Worm (Caenorhabditis elegans) whole organism, early embryonic: ENCODE data around the gene F58E6.6.

Experiments used
- B0310.2 ChIP-seq: sonication (generic microtip); optimal IDR thresholded peaks from 2 replicates; lab custom pipeline; 2016; ENCODE audit warnings: mild to moderate bottlenecking, missing genetic modification characterization, missing compliant biosample characterization
- F13C5.2 ChIP-seq: sonication (generic microtip); optimal IDR thresholded peaks from 2 replicates; lab custom pipeline; 2017; ENCODE audit warnings: mild to moderate bottlenecking, missing genetic modification characterization, inconsistent platforms, missing compliant biosample characterization
- ama-1 ChIP-seq: fragments of 150-350 bp; optimal IDR thresholded peaks from 2 replicates; lab custom pipeline; 2014
- ceh-13 ChIP-seq: fragments of 200-800 bp; sonication (Bioruptor generic); optimal IDR thresholded peaks from 2 replicates; lab custom pipeline; 2018; ENCODE audit warnings: mild to moderate bottlenecking, missing genetic modification characterization, missing compliant biosample characterization
- ceh-36 ChIP-seq: sonication (generic microtip); optimal IDR thresholded peaks from 2 replicates; lab custom pipeline; 2016; ENCODE audit warnings: missing genetic modification characterization, inconsistent platforms, missing compliant biosample characterization
- ets-7 ChIP-seq: sonication (generic microtip); optimal IDR thresholded peaks from 2 replicates; lab custom pipeline; 2016; ENCODE audit warnings: missing genotype, missing genetic modification characterization, missing compliant biosample characterization
- flt-1 ChIP-seq: fragments of 200-800 bp; sonication (Bioruptor generic); IDR thresholded peaks from 2 replicates; pipeline ENCODE4 v1.3.6; 2022; ENCODE audit warnings: missing genetic modification characterization, missing compliant biosample characterization
- hmbx-1 ChIP-seq: sonication (generic microtip); optimal IDR thresholded peaks from 2 replicates; lab custom pipeline; 2016; ENCODE audit warnings: mild to moderate bottlenecking, missing genetic modification characterization, missing compliant biosample characterization
- sea-1 ChIP-seq: fragments of 200-800 bp; sonication (Bioruptor generic); conservative IDR thresholded peaks from 2 replicates; pipeline ENCODE4 v1.3.6; 2022; ENCODE audit warnings: missing genetic modification characterization, missing compliant biosample characterization
- tbx-11 ChIP-seq: fragments of 200-800 bp; sonication (Bioruptor generic); IDR thresholded peaks from 2 replicates; pipeline ENCODE4 v1.3.6; 2022; ENCODE audit warnings: missing genetic modification characterization, missing compliant biosample characterization
- tbx-37 ChIP-seq: fragments of 200-800 bp; sonication (Bioruptor generic); conservative IDR thresholded peaks from 2 replicates; pipeline ENCODE4 v1.3.6; 2022; ENCODE audit warnings: missing genetic modification reagents, missing genetic modification characterization, missing compliant biosample characterization
- tra-4 ChIP-seq: sonication (generic microtip); optimal IDR thresholded peaks from 2 replicates; lab custom pipeline; 2017; ENCODE audit warnings: missing genetic modification characterization, missing compliant biosample characterization

DNA sequence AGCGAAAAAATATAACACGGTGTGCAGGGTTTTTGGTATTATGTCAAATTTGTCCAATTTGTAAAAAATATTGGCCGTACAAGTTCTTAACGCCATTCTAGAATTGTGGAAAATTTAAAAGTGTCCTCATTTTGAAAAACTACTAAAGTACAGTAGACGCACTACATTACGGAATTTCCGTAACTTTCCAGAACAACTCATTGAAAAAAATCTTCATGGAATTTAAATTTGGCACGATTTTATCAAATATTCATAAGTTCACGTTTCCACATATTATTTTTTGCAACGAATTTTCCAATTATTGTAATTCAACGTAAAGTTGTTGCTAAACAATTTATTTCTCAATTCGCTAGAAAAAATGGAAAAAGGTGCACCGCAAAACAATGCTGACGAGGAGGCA lies 37.9 kb downstream of the F58E6.6 start, which contains the start of gene F40F9.3:
- TF ChIP-seq flt-1 (no peak), tbx-37 (no peak), hmbx-1 (tag; lab: Kevin White, UChicago) (no peak), ama-1 (lab: Kevin White, UChicago) (no peak), ceh-13 (GFP tag; lab: Kevin White, UChicago) (no peak), sea-1 (GFP tag; lab: Robert Waterston, UW) (no peak), B0310.2 (tag; lab: Kevin White, UChicago) (no peak), ets-7 (tag; lab: Kevin White, UChicago) (no peak), F13C5.2 (no peak), tbx-11 (GFP tag; lab: Robert Waterston, UW) (no peak), tra-4 (tag; lab: Kevin White, UChicago) (no peak), ceh-36 (tag; lab: Kevin White, UChicago) (no peak)
